Worm (Caenorhabditis elegans) whole organism, young adult: ENCODE results near the gene F53F4.1.

Source experiments
- F33H1.4 ChIP-seq: fragments of 200-800 bp; sonication (Bioruptor generic); IDR thresholded peaks from 2 replicates; pipeline ENCODE4 v1.3.6; 2022; ENCODE audit warnings: missing genetic modification reagents, missing genetic modification characterization, missing compliant biosample characterization
- F57A8.1 ChIP-seq: fragments of 200-800 bp; sonication (Bioruptor generic); optimal IDR thresholded peaks from 2 replicates; lab custom pipeline; 2018; ENCODE audit warnings: mild to moderate bottlenecking, missing genetic modification characterization, moderate library complexity, missing compliant biosample characterization
- Y56A3A.18 ChIP-seq: fragments of 200-800 bp; sonication (Bioruptor generic); IDR thresholded peaks from 2 replicates; pipeline ENCODE4 v1.3.6; 2022; ENCODE audit warnings: missing genetic modification reagents, missing genetic modification characterization, missing compliant biosample characterization
- ceh-40 ChIP-seq: fragments of 200-800 bp; sonication (Bioruptor generic); IDR thresholded peaks from 2 replicates; pipeline ENCODE4 v1.3.6; 2022; ENCODE audit warnings: missing genetic modification characterization, missing compliant biosample characterization
- chd-7 ChIP-seq: sonication (generic microtip); optimal IDR thresholded peaks from 2 replicates; lab custom pipeline; 2016; ENCODE audit warnings: mild to moderate bottlenecking, missing genetic modification characterization, moderate library complexity, missing compliant biosample characterization
- egrh-3 ChIP-seq: fragments of 200-800 bp; sonication (Bioruptor generic); IDR thresholded peaks from 2 replicates; pipeline ENCODE4 v1.3.6; 2022; ENCODE audit warnings: missing genetic modification reagents, missing genetic modification characterization, missing compliant biosample characterization
- mes-4 ChIP-seq: sonication (generic microtip); optimal IDR thresholded peaks from 2 replicates; lab custom pipeline; 2016; ENCODE audit warnings: missing genotype, missing genetic modification characterization, missing compliant biosample characterization
- mxl-1 ChIP-seq: sonication (generic microtip); optimal IDR thresholded peaks from 2 replicates; lab custom pipeline; 2016; ENCODE audit warnings: missing genetic modification characterization, missing compliant biosample characterization
- zim-3 ChIP-seq: sonication (generic microtip); optimal IDR thresholded peaks from 2 replicates; lab custom pipeline; 2017; ENCODE audit warnings: mild to moderate bottlenecking, missing genetic modification characterization, moderate library complexity, missing compliant biosample characterization

Gene F53F4.1

DNA sequence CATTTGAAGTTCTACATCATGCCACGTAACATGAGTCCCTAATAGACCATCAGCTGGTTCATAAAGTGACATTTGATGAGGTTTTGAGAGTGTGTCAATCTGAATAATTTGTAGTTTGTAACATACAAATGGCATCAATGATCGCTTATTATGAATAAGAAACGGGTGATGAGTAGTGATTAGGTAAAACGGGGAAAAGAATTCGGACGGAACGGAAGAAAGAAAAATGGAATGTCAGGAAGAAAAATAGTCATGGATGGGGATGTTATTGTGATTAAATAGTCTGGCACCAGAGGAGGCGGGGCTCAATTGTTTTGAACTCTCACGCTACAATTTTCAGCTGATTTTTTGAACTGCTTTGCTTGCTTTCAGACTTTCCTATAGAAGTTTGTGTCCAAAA lies 49.6 kb downstream of the F53F4.1 start, which contains the start of gene H37A05.2:
Gene H37A05.2 (minus strand): TSS at position 101 of the 400 bp plus-strand sequence.
- TF ChIP-seq F57A8.1 (GFP tag; lab: Kevin White, UChicago) (no peak), F33H1.4 (GFP tag; lab: Robert Waterston, UW) (no peak), ceh-40 (no peak), egrh-3 (GFP tag; lab: Robert Waterston, UW) (no peak), mxl-1 (no peak), Y56A3A.18 (GFP tag; lab: Robert Waterston, UW) (no peak), zim-3 (tag; lab: Kevin White, UChicago) (no peak), mes-4 (tag; lab: Kevin White, UChicago) (no peak), chd-7 (no peak)
